Worm (Caenorhabditis elegans) whole organism, L1 larva: Measurements from ENCODE around the gene cpg-1.

ENCODE experiments used
- C16A3.4 ChIP-seq: fragments of 150-350 bp; optimal IDR thresholded peaks from 2 replicates; lab custom pipeline; 2014; ENCODE audit warnings: missing biosample characterization, missing genetic modification characterization
- F16B12.6 ChIP-seq: fragments of 150-350 bp; optimal IDR thresholded peaks from 2 replicates; lab custom pipeline; 2014; ENCODE audit warnings: missing biosample characterization, missing genetic modification characterization
- Y116A8C.19 ChIP-seq: sonication (generic microtip); optimal IDR thresholded peaks from 2 replicates; lab custom pipeline; 2016; ENCODE audit warnings: missing compliant biosample characterization, missing genetic modification characterization, borderline replicate concordance
- alr-1 ChIP-seq: fragments of 200-800 bp; sonication (Bioruptor generic); optimal IDR thresholded peaks from 2 replicates; lab custom pipeline; 2018; ENCODE audit warnings: borderline replicate concordance, mild to moderate bottlenecking, missing genetic modification characterization, missing compliant biosample characterization
- blmp-1 ChIP-seq: fragments of 150-350 bp; optimal IDR thresholded peaks from 2 replicates; lab custom pipeline; 2014; ENCODE audit warnings: missing biosample characterization, missing genetic modification characterization
- ceh-82 ChIP-seq, 3 experiments: fragments of 150-350 bp in 1 of 3; sonication (generic microtip) in 2 of 3; optimal IDR thresholded peaks; 2 replicates each; lab custom pipeline; 2014 to 2017; ENCODE audit warnings: missing biosample characterization in 3 of 3, missing genetic modification characterization in 3 of 3
- ceh-90 ChIP-seq: sonication (generic microtip); optimal IDR thresholded peaks from 2 replicates; lab custom pipeline; 2016; ENCODE audit warnings: missing genetic modification characterization, missing compliant biosample characterization
- ces-1 ChIP-seq: fragments of 150-350 bp; optimal IDR thresholded peaks from 2 replicates; lab custom pipeline; 2014; ENCODE audit warnings: missing biosample characterization, missing genetic modification reagents, missing genetic modification characterization
- efl-1 ChIP-seq, 4 experiments: fragments of 150-350 bp; optimal IDR thresholded peaks in 3 of 4; peaks in 1 of 4; 1 replicate in 1 of 4; 2 replicates in 3 of 4; lab custom pipeline; 2014; ENCODE audit warnings: missing biosample characterization in 2 of 4, missing genetic modification characterization in 2 of 4, missing genetic modification reagents in 2 of 4
- elt-2 ChIP-seq: sonication (generic microtip); optimal IDR thresholded peaks from 2 replicates; lab custom pipeline; 2016; ENCODE audit warnings: missing genetic modification characterization, mild to moderate bottlenecking, inconsistent platforms, missing compliant biosample characterization, missing genetic modification reagents
- elt-3 ChIP-seq, 6 experiments: fragments of 150-350 bp in 1 of 6; sonication (generic microtip); optimal IDR thresholded peaks; 2 replicates each; lab custom pipeline; 2017 to 2018; ENCODE audit warnings: missing biosample characterization in 6 of 6, missing genetic modification characterization in 6 of 6, inconsistent platforms in 1 of 6
- ets-5 ChIP-seq: fragments of 200-800 bp; sonication (Bioruptor generic); IDR thresholded peaks from 2 replicates; pipeline ENCODE4 v1.3.6; 2022; ENCODE audit warnings: missing genetic modification characterization, missing compliant biosample characterization
- fkh-10 ChIP-seq: sonication (generic microtip); optimal IDR thresholded peaks from 2 replicates; lab custom pipeline; 2017; ENCODE audit warnings: missing biosample characterization, missing genetic modification reagents, missing genetic modification characterization
- fkh-8 ChIP-seq: sonication (generic microtip); optimal IDR thresholded peaks from 2 replicates; lab custom pipeline; 2016; ENCODE audit warnings: mild to moderate bottlenecking, missing genetic modification characterization, missing compliant biosample characterization
- grh-1 ChIP-seq: fragments of 200-800 bp; sonication (Bioruptor generic); IDR thresholded peaks from 2 replicates; pipeline ENCODE4 v1.3.6; 2022; ENCODE audit warnings: missing genetic modification reagents, missing genetic modification characterization, missing compliant biosample characterization
- hlh-17 ChIP-seq: fragments of 200-800 bp; sonication (Bioruptor generic); optimal IDR thresholded peaks from 2 replicates; lab custom pipeline; 2018; ENCODE audit warnings: missing genetic modification characterization, mild to moderate bottlenecking, missing compliant biosample characterization, moderate library complexity, borderline replicate concordance
- hlh-4 ChIP-seq: sonication (generic microtip); optimal IDR thresholded peaks from 2 replicates; lab custom pipeline; 2016; ENCODE audit warnings: mild to moderate bottlenecking, missing genetic modification characterization, missing compliant biosample characterization
- hpl-2 ChIP-seq: fragments of 150-350 bp; optimal IDR thresholded peaks from 2 replicates; lab custom pipeline; 2014; ENCODE audit warnings: missing biosample characterization, missing genetic modification reagents, missing genetic modification characterization
- irx-1 ChIP-seq: sonication (generic microtip); optimal IDR thresholded peaks from 2 replicates; lab custom pipeline; 2016; ENCODE audit warnings: missing genetic modification characterization, missing compliant biosample characterization
- lin-14 ChIP-seq: fragments of 200-800 bp; sonication (Bioruptor generic); optimal IDR thresholded peaks from 2 replicates; lab custom pipeline; 2018; ENCODE audit warnings: mild to moderate bottlenecking, missing genetic modification characterization, moderate library complexity, missing compliant biosample characterization
- lin-35 ChIP-seq, 2 experiments: fragments of 150-350 bp; optimal IDR thresholded peaks; 2 replicates each; lab custom pipeline; 2014; ENCODE audit warnings: missing biosample characterization in 2 of 2, missing genetic modification characterization in 2 of 2, missing genetic modification reagents in 2 of 2
- lin-39 ChIP-seq: fragments of 150-350 bp; optimal IDR thresholded peaks from 2 replicates; lab custom pipeline; 2014; ENCODE audit warnings: missing biosample characterization, missing genetic modification reagents, missing genetic modification characterization
- lir-3 ChIP-seq: sonication (generic microtip); optimal IDR thresholded peaks from 2 replicates; lab custom pipeline; 2016; ENCODE audit warnings: mild to moderate bottlenecking, missing genetic modification characterization, moderate library complexity, missing compliant biosample characterization; ENCODE audit not compliant: poor library complexity
- lsy-2 ChIP-seq, 2 experiments: fragments of 150-350 bp; optimal IDR thresholded peaks; 2 replicates each; lab custom pipeline; 2014; ENCODE audit warnings: missing biosample characterization in 2 of 2, missing genetic modification characterization in 2 of 2
- mdl-1 ChIP-seq, 2 experiments: fragments of 150-350 bp; optimal IDR thresholded peaks; 2 replicates each; lab custom pipeline; 2014 to 2017; ENCODE audit warnings: missing biosample characterization in 2 of 2, missing genetic modification characterization in 2 of 2, inconsistent platforms in 1 of 2
- mef-2 ChIP-seq: fragments of 150-350 bp; optimal IDR thresholded peaks from 2 replicates; lab custom pipeline; 2014; ENCODE audit warnings: missing biosample characterization, missing genetic modification characterization
- mep-1 ChIP-seq: fragments of 150-350 bp; optimal IDR thresholded peaks from 2 replicates; lab custom pipeline; 2014; ENCODE audit warnings: missing biosample characterization, missing genetic modification characterization
- nhr-11 ChIP-seq: fragments of 150-350 bp; optimal IDR thresholded peaks from 2 replicates; lab custom pipeline; 2014; ENCODE audit warnings: missing biosample characterization, missing genetic modification characterization
- nhr-19 ChIP-seq: fragments of 200-800 bp; sonication (Bioruptor generic); conservative IDR thresholded peaks from 2 replicates; pipeline ENCODE4 v1.3.6; 2022; ENCODE audit warnings: missing genetic modification characterization, missing compliant biosample characterization
- nhr-20 ChIP-seq: sonication (generic microtip); optimal IDR thresholded peaks from 2 replicates; lab custom pipeline; 2016; ENCODE audit warnings: mild to moderate bottlenecking, missing genetic modification characterization, missing compliant biosample characterization
- nhr-47 ChIP-seq: sonication (generic microtip); optimal IDR thresholded peaks from 2 replicates; lab custom pipeline; 2016; ENCODE audit warnings: mild to moderate bottlenecking, missing genetic modification characterization, moderate library complexity, missing compliant biosample characterization
- nhr-71 ChIP-seq: sonication (generic microtip); optimal IDR thresholded peaks from 2 replicates; lab custom pipeline; 2016; ENCODE audit warnings: mild to moderate bottlenecking, missing genetic modification characterization, moderate library complexity, missing compliant biosample characterization
- nhr-76 ChIP-seq: sonication (generic microtip); optimal IDR thresholded peaks from 2 replicates; lab custom pipeline; 2017; ENCODE audit warnings: missing biosample characterization, missing genetic modification characterization
- nhr-85 ChIP-seq: sonication (generic microtip); peaks from one replicate; lab custom pipeline; 2016; ENCODE audit warnings: missing genetic modification characterization, inconsistent platforms, missing compliant biosample characterization
- nhr-90 ChIP-seq: sonication (generic microtip); optimal IDR thresholded peaks from 2 replicates; lab custom pipeline; 2016; ENCODE audit warnings: mild to moderate bottlenecking, missing genetic modification characterization, missing compliant biosample characterization; ENCODE audit not compliant: poor library complexity
- pax-3 ChIP-seq: fragments of 200-800 bp; sonication (Bioruptor generic); optimal IDR thresholded peaks from 2 replicates; lab custom pipeline; 2018; ENCODE audit warnings: mild to moderate bottlenecking, missing genetic modification characterization, moderate library complexity, missing compliant biosample characterization
- pqm-1 ChIP-seq: sonication (generic microtip); optimal IDR thresholded peaks from 3 replicates; lab custom pipeline; 2017; ENCODE audit warnings: missing biosample characterization, missing genetic modification characterization
- rnt-1 ChIP-seq: sonication (generic microtip); optimal IDR thresholded peaks from 2 replicates; lab custom pipeline; 2016; ENCODE audit warnings: mild to moderate bottlenecking, missing genetic modification characterization, moderate library complexity, missing compliant biosample characterization
- skn-1 ChIP-seq: fragments of 150-350 bp; optimal IDR thresholded peaks from 2 replicates; lab custom pipeline; 2014; ENCODE audit warnings: missing biosample characterization, missing genetic modification characterization
- snpc-4 ChIP-seq: fragments of 150-350 bp; optimal IDR thresholded peaks from 2 replicates; lab custom pipeline; 2014; ENCODE audit warnings: missing biosample characterization, missing genetic modification characterization
- snu-23 ChIP-seq: sonication (generic microtip); optimal IDR thresholded peaks from 2 replicates; lab custom pipeline; 2016; ENCODE audit warnings: missing genetic modification characterization, missing compliant biosample characterization
- sptf-1 ChIP-seq: fragments of 150-350 bp; optimal IDR thresholded peaks from 2 replicates; lab custom pipeline; 2014; ENCODE audit warnings: missing biosample characterization, missing genetic modification characterization
- swsn-7 ChIP-seq: sonication (generic microtip); optimal IDR thresholded peaks from 2 replicates; lab custom pipeline; 2016; ENCODE audit warnings: missing genetic modification characterization, missing compliant biosample characterization
- tbx-2 ChIP-seq: sonication (generic microtip); optimal IDR thresholded peaks from 2 replicates; lab custom pipeline; 2016; ENCODE audit warnings: missing genetic modification characterization, missing compliant biosample characterization
- unc-86 ChIP-seq: sonication (generic microtip); optimal IDR thresholded peaks from 2 replicates; lab custom pipeline; 2016; ENCODE audit warnings: missing genetic modification characterization, missing compliant biosample characterization
- vab-15 ChIP-seq: sonication (generic microtip); optimal IDR thresholded peaks from 2 replicates; lab custom pipeline; 2017; ENCODE audit warnings: missing genotype, mild to moderate bottlenecking, missing genetic modification characterization, missing compliant biosample characterization
- xbp-1 ChIP-seq: sonication (generic microtip); optimal IDR thresholded peaks from 2 replicates; lab custom pipeline; 2016; ENCODE audit warnings: missing genetic modification characterization, missing compliant biosample characterization
- zip-4 ChIP-seq: fragments of 200-800 bp; sonication (Bioruptor generic); optimal IDR thresholded peaks from 2 replicates; lab custom pipeline; 2018; ENCODE audit warnings: mild to moderate bottlenecking, missing genetic modification characterization, moderate library complexity, missing compliant biosample characterization

Gene cpg-1

ce11 chrIII:4453301-4453700, 35.9 kb upstream of the cpg-1 start:
- TF ChIP-seq lin-39 (tag; lab: Kevin White, UChicago) (no peak), irx-1 (tag; lab: Kevin White, UChicago) (no peak), sptf-1 (tag; lab: Kevin White, UChicago) (no peak), ceh-90 (tag; lab: Kevin White, UChicago) (no peak), nhr-90 (tag; lab: Kevin White, UChicago) (no peak), lin-35 (GFP tag; optimal IDR thresholded peaks at IDR 0.05; lab: Kevin White, UChicago) (no peak), elt-3 (tag; optimal IDR thresholded peaks at IDR 0.05; lab: Kevin White, UChicago) (no peak), snpc-4 (no peak), ets-5 (no peak), nhr-85 (tag; lab: Kevin White, UChicago) (no peak), nhr-11 (no peak), nhr-76 (no peak), F16B12.6 (tag; lab: Kevin White, UChicago) (no peak), lir-3 (tag; lab: Kevin White, UChicago) (no peak), nhr-20 (tag; lab: Kevin White, UChicago) (no peak), skn-1 (no peak), hlh-4 (tag; lab: Kevin White, UChicago) (no peak)

- no peak for TF ChIP-seq pqm-1 (tag; lab: Kevin White, UChicago)
- peak; percentile 27 for TF ChIP-seq rnt-1 (tag; lab: Kevin White, UChicago)
- peak; percentile 10 for TF ChIP-seq lin-14
Observed at ce11 chrIII:4453768-4454167, 35.4 kb upstream of the cpg-1 start.

ce11 chrIII:4454919-4455318, 34.2 kb upstream of the cpg-1 start:
- TF ChIP-seq Y116A8C.19 (tag; lab: Kevin White, UChicago) (no peak), elt-3 (tag; optimal IDR thresholded peaks at IDR 0.05; lab: Kevin White, UChicago) (no peak), C16A3.4 (tag; lab: Kevin White, UChicago) (no peak), fkh-10 (GFP tag; lab: Kevin White, UChicago) (no peak), alr-1 (no peak), hlh-17 (no peak), lin-14 (no peak), ceh-82 (tag; optimal IDR thresholded peaks at IDR 0.05; lab: Kevin White, UChicago) (no peak), pax-3 (tag; lab: Kevin White, UChicago) (no peak), zip-4 (GFP tag; lab: Kevin White, UChicago) (no peak), mdl-1 (tag; optimal IDR thresholded peaks at IDR 0.05; lab: Kevin White, UChicago) (no peak), elt-2 (tag; lab: Kevin White, UChicago) (no peak), ces-1 (GFP tag; lab: Kevin White, UChicago) (no peak), mef-2 (tag; lab: Kevin White, UChicago) (no peak)

- TF ChIP-seq nhr-19 (GFP tag; lab: Robert Waterston, UW) (peak; percentile 23; the same call in 1 of the 2 replicates), mdl-1 (tag; optimal IDR thresholded peaks at IDR 0.05; lab: Kevin White, UChicago) (no peak), pax-3 (tag; lab: Kevin White, UChicago) (peak; percentile 2), nhr-71 (peak; percentile 64), nhr-20 (tag; lab: Kevin White, UChicago) (peak; percentile 6), xbp-1 (tag; lab: Kevin White, UChicago) (peak; percentile 40), swsn-7 (tag; lab: Kevin White, UChicago) (peak; percentile 57), nhr-47 (tag; lab: Kevin White, UChicago) (peak; percentile 36), unc-86 (tag; lab: Kevin White, UChicago) (peak; percentile 23), snu-23 (GFP tag; lab: Kevin White, UChicago) (peak; percentile 28), hpl-2 (GFP tag; lab: Kevin White, UChicago) (no peak), lsy-2 (tag; optimal IDR thresholded peaks at IDR 0.05; lab: Kevin White, UChicago) (peak; percentile 63 to 85), mep-1 (tag; lab: Kevin White, UChicago) (peak; percentile 53), blmp-1 (peak; percentile 2), grh-1 (peak; percentile 81), efl-1 (optimal IDR thresholded peaks at IDR 0.05; lab: Kevin White, UChicago) (peak; percentile 24 to 41), efl-1 (GFP tag; optimal IDR thresholded peaks at IDR 0.05 in 1 of 2; lab: Kevin White, UChicago) (no peak), sptf-1 (tag; lab: Kevin White, UChicago) (no peak), fkh-8 (peak; percentile 44), elt-3 (tag; optimal IDR thresholded peaks at IDR 0.05; lab: Kevin White, UChicago) (no peak), vab-15 (no peak), nhr-85 (tag; lab: Kevin White, UChicago) (peak; percentile 96), tbx-2 (tag; lab: Kevin White, UChicago) (peak; percentile 1)
Observed at ce11 chrIII:4456579-4456978, 32.6 kb upstream of the cpg-1 start.
